Fruit fly (Drosophila melanogaster) whole organism, adult: ENCODE data around the gene CG7182.

Experiments
- CG7045 ChIP-seq: fragments of 200-800 bp; sonication (Bioruptor generic); optimal IDR thresholded peaks from 2 replicates; lab custom pipeline; 2017; ENCODE audit warnings: missing biosample characterization, mild to moderate bottlenecking, missing genetic modification characterization
- Clk ChIP-seq: fragments of 200-800 bp; sonication (Bioruptor generic); optimal IDR thresholded peaks from 2 replicates; lab custom pipeline; 2017; ENCODE audit warnings: missing biosample characterization, missing genetic modification characterization
- Mnt ChIP-seq: fragments of 200-800 bp; sonication (Bioruptor generic); optimal IDR thresholded peaks from 2 replicates; lab custom pipeline; 2016; ENCODE audit warnings: missing biosample characterization, mild to moderate bottlenecking, missing genetic modification characterization

- TF ChIP-seq CG7045 (GFP tag; lab: Kevin White, UChicago) (no peak), Clk (no peak), Mnt (GFP tag; lab: Kevin White, UChicago) (no peak)
Measured at dm6 chr3L:8336372-8336771, 9.8 kb downstream of the CG7182 start, which contains the start of gene Cpr66Cb.
